Fruit fly (Drosophila melanogaster) whole organism, embryonic: ENCODE results near the gene Vps29.

Source experiments
- Atf-2 ChIP-seq: fragments of 200-800 bp; sonication (Bioruptor generic); optimal IDR thresholded peaks from 2 replicates; lab custom pipeline; 2016; ENCODE audit warnings: missing biosample characterization, missing genetic modification characterization
- Bteb2 ChIP-seq: fragments of 200-800 bp; sonication (Bioruptor generic); optimal IDR thresholded peaks from 2 replicates; lab custom pipeline; 2016; ENCODE audit warnings: missing biosample characterization, missing genetic modification characterization
- C15 ChIP-seq: fragments of 200-800 bp; sonication (Bioruptor generic); IDR thresholded peaks from 3 replicates; pipeline ENCODE4 v1.3.6; 2022; ENCODE audit warnings: missing biosample characterization, missing genetic modification characterization
- CG10209 ChIP-seq: fragments of 200-800 bp; sonication (Bioruptor generic); optimal IDR thresholded peaks from 3 replicates; lab custom pipeline; 2017; ENCODE audit warnings: missing biosample characterization, mild to moderate bottlenecking, missing genetic modification characterization, missing genetic modification reagents
- CG1024 ChIP-seq: fragments of 200-800 bp; sonication (Bioruptor generic); IDR thresholded peaks from 2 replicates; pipeline ENCODE4 v1.3.6; 2022; ENCODE audit warnings: missing biosample characterization, missing genetic modification characterization
- CG10321 ChIP-seq: fragments of 200-800 bp; sonication (Bioruptor generic); IDR thresholded peaks from 2 replicates; pipeline ENCODE4 v1.3.6; 2022; ENCODE audit warnings: missing biosample characterization, missing genetic modification characterization
- CG12155 ChIP-seq: fragments of 200-800 bp; sonication (Bioruptor generic); optimal IDR thresholded peaks from 3 replicates; lab custom pipeline; 2016; ENCODE audit warnings: missing biosample characterization, missing genetic modification characterization
- CG13624 ChIP-seq: fragments of 200-800 bp; sonication (Bioruptor generic); optimal IDR thresholded peaks from 2 replicates; lab custom pipeline; 2016; ENCODE audit warnings: missing biosample characterization, missing genetic modification characterization
- CG14667 ChIP-seq: fragments of 200-800 bp; sonication (Bioruptor generic); IDR thresholded peaks from 2 replicates; pipeline ENCODE4 v1.3.6; 2022; ENCODE audit warnings: missing biosample characterization, missing genetic modification characterization
- CG15514 ChIP-seq: fragments of 200-800 bp; sonication (Bioruptor generic); optimal IDR thresholded peaks from 3 replicates; lab custom pipeline; 2017; ENCODE audit warnings: missing biosample characterization, missing genetic modification characterization, mild to moderate bottlenecking, moderate library complexity, missing genetic modification reagents
- CG16863 ChIP-seq: fragments of 200-800 bp; sonication (Bioruptor generic); optimal IDR thresholded peaks from 3 replicates; lab custom pipeline; 2016; ENCODE audit warnings: missing biosample characterization, missing genetic modification characterization
- CG17612 ChIP-seq: fragments of 200-800 bp; sonication (Bioruptor generic); IDR thresholded peaks from 2 replicates; pipeline ENCODE4 v1.3.6; 2022; ENCODE audit warnings: missing biosample characterization, missing genetic modification characterization
- CG17912 ChIP-seq: fragments of 200-800 bp; sonication (Bioruptor generic); optimal IDR thresholded peaks from 2 replicates; lab custom pipeline; 2018; ENCODE audit warnings: missing biosample characterization, mild to moderate bottlenecking, missing genetic modification characterization
- CG18011 ChIP-seq: fragments of 200-800 bp; sonication (Bioruptor generic); optimal IDR thresholded peaks from 2 replicates; lab custom pipeline; 2017; ENCODE audit warnings: missing biosample characterization, missing genetic modification characterization, mild to moderate bottlenecking, moderate library complexity, missing genotype
- CG18599 ChIP-seq: fragments of 200-800 bp; sonication (Bioruptor generic); optimal IDR thresholded peaks from 3 replicates; lab custom pipeline; 2017; ENCODE audit warnings: missing biosample characterization, missing genetic modification characterization, mild to moderate bottlenecking, moderate library complexity, missing genetic modification reagents
- CG2116 ChIP-seq: fragments of 200-800 bp; sonication (Bioruptor generic); optimal IDR thresholded peaks from 3 replicates; lab custom pipeline; 2018; ENCODE audit warnings: missing biosample characterization, mild to moderate bottlenecking, missing genetic modification characterization
- CG2120 ChIP-seq: fragments of 200-800 bp; sonication (Bioruptor generic); optimal IDR thresholded peaks from 3 replicates; lab custom pipeline; 2016; ENCODE audit warnings: missing biosample characterization, missing genetic modification characterization
- CG2678 ChIP-seq: fragments of 200-800 bp; sonication (Bioruptor generic); optimal IDR thresholded peaks from 3 replicates; lab custom pipeline; 2019; ENCODE audit warnings: missing biosample characterization, mild to moderate bottlenecking, missing genetic modification characterization, moderate library complexity
- CG31224 ChIP-seq: fragments of 200-800 bp; sonication (Bioruptor generic); IDR thresholded peaks from 2 replicates; pipeline ENCODE4 v1.3.6; 2022; ENCODE audit warnings: missing biosample characterization, missing genetic modification characterization
- CG9876 ChIP-seq: fragments of 200-800 bp; sonication (Bioruptor generic); optimal IDR thresholded peaks from 2 replicates; lab custom pipeline; 2016; ENCODE audit warnings: missing biosample characterization, missing genetic modification characterization
- Dip3 ChIP-seq: fragments of 200-800 bp; sonication (Bioruptor generic); optimal IDR thresholded peaks from 3 replicates; lab custom pipeline; 2016; ENCODE audit warnings: missing biosample characterization, missing genetic modification characterization
- Doc2 ChIP-seq: fragments of 200-800 bp; sonication (Bioruptor generic); IDR thresholded peaks from 2 replicates; pipeline ENCODE4 v1.3.6; 2022; ENCODE audit warnings: missing biosample characterization, missing genetic modification characterization
- Doc3 ChIP-seq: fragments of 200-800 bp; sonication (Bioruptor generic); IDR thresholded peaks from 3 replicates; pipeline ENCODE4 v1.3.6; 2022; ENCODE audit warnings: missing biosample characterization, missing genetic modification characterization; ENCODE audit not compliant: partially characterized antibody
- Eip74EF ChIP-seq, 2 experiments: fragments of 200-800 bp in 1 of 2; fragments of >200 bp in 1 of 2; sonication (Bioruptor generic) in 1 of 2; optimal IDR thresholded peaks; 2 replicates each; lab custom pipeline; 2017 to 2019; ENCODE audit warnings: missing biosample characterization in 2 of 2, missing genetic modification characterization in 2 of 2, mild to moderate bottlenecking in 1 of 2, moderate library complexity in 1 of 2
- Fer1 ChIP-seq: fragments of 200-800 bp; sonication (Bioruptor generic); optimal IDR thresholded peaks from 2 replicates; lab custom pipeline; 2017; ENCODE audit warnings: missing biosample characterization, mild to moderate bottlenecking, missing genetic modification characterization
- HLH3B ChIP-seq: fragments of 200-800 bp; sonication (Bioruptor generic); IDR thresholded peaks from 2 replicates; pipeline ENCODE4 v1.3.6; 2022; ENCODE audit warnings: missing biosample characterization, missing genetic modification characterization
- HLH4C ChIP-seq: fragments of 200-800 bp; sonication (Bioruptor generic); IDR thresholded peaks from 3 replicates; pipeline ENCODE4 v1.3.6; 2022; ENCODE audit warnings: missing biosample characterization, missing genetic modification characterization; ENCODE audit not compliant: partially characterized antibody
- HLH54F ChIP-seq: fragments of 200-800 bp; sonication (Bioruptor generic); optimal IDR thresholded peaks from 3 replicates; lab custom pipeline; 2016; ENCODE audit warnings: missing biosample characterization, missing genetic modification characterization
- Lhr ChIP-seq: fragments of 200-800 bp; sonication (Bioruptor generic); optimal IDR thresholded peaks from 3 replicates; lab custom pipeline; 2017; ENCODE audit warnings: mild to moderate bottlenecking, missing biosample characterization, missing genetic modification reagents, missing genetic modification characterization
- Lpt ChIP-seq: fragments of >200 bp; optimal IDR thresholded peaks from 2 replicates; lab custom pipeline; 2018; ENCODE audit warnings: missing biosample characterization, missing genetic modification characterization
- Mad ChIP-seq: fragments of 200-800 bp; sonication (Bioruptor generic); optimal IDR thresholded peaks from 2 replicates; lab custom pipeline; 2016; ENCODE audit warnings: missing biosample characterization, missing genetic modification characterization
- Ptx1 ChIP-seq: fragments of 200-800 bp; sonication (Bioruptor generic); IDR thresholded peaks from 2 replicates; pipeline ENCODE4 v1.3.6; 2022; ENCODE audit warnings: missing biosample characterization, missing genetic modification characterization
- Ravus ChIP-seq: fragments of 200-800 bp; sonication (Bioruptor generic); IDR thresholded peaks from 2 replicates; pipeline ENCODE4 v1.3.6; 2022; ENCODE audit warnings: missing biosample characterization, missing genetic modification characterization
- Vsx1 ChIP-seq: fragments of 200-800 bp; sonication (Bioruptor generic); optimal IDR thresholded peaks from 2 replicates; lab custom pipeline; 2017; ENCODE audit warnings: missing biosample characterization, mild to moderate bottlenecking, missing genetic modification characterization, missing genetic modification reagents
- YL-1 ChIP-seq: fragments of 200-800 bp; sonication (Bioruptor generic); optimal IDR thresholded peaks from 3 replicates; lab custom pipeline; 2017; ENCODE audit warnings: missing biosample characterization, mild to moderate bottlenecking, missing genetic modification characterization
- az2 ChIP-seq: fragments of 200-800 bp; sonication (Bioruptor generic); optimal IDR thresholded peaks from 3 replicates; lab custom pipeline; 2016; ENCODE audit warnings: missing biosample characterization, missing genetic modification characterization
- cg ChIP-seq: fragments of 200-800 bp; sonication (Bioruptor generic); optimal IDR thresholded peaks from 3 replicates; lab custom pipeline; 2019; ENCODE audit warnings: missing biosample characterization, mild to moderate bottlenecking, missing genetic modification characterization, moderate library complexity
- dati ChIP-seq: fragments of 200-800 bp; sonication (Bioruptor generic); IDR thresholded peaks from 2 replicates; pipeline ENCODE4 v1.3.6; 2022; ENCODE audit warnings: missing biosample characterization, missing genetic modification characterization
- exex ChIP-seq: fragments of 200-800 bp; sonication (Bioruptor generic); optimal IDR thresholded peaks from 4 replicates; lab custom pipeline; 2018; ENCODE audit warnings: missing biosample characterization, mild to moderate bottlenecking, missing genetic modification characterization, moderate library complexity
- fd3F ChIP-seq: fragments of 200-800 bp; sonication (Bioruptor generic); optimal IDR thresholded peaks from 2 replicates; lab custom pipeline; 2018; ENCODE audit warnings: missing biosample characterization, mild to moderate bottlenecking, missing genetic modification characterization, moderate library complexity
- ftz-f1 ChIP-seq: fragments of 200-800 bp; sonication (Bioruptor generic); optimal IDR thresholded peaks from 2 replicates; lab custom pipeline; 2016; ENCODE audit warnings: missing biosample characterization, missing genetic modification characterization
- gem ChIP-seq: fragments of 200-800 bp; sonication (Bioruptor generic); optimal IDR thresholded peaks from 2 replicates; lab custom pipeline; 2019; ENCODE audit warnings: missing biosample characterization, mild to moderate bottlenecking, missing genetic modification characterization, moderate library complexity
- grn ChIP-seq: fragments of 200-800 bp; sonication (Bioruptor generic); optimal IDR thresholded peaks from 3 replicates; lab custom pipeline; 2017; ENCODE audit warnings: missing biosample characterization, missing genetic modification characterization
- lov ChIP-seq, 2 experiments: fragments of 200-800 bp in 1 of 2; fragments of >200 bp in 1 of 2; sonication (Bioruptor generic) in 1 of 2; IDR thresholded peaks in 1 of 2; optimal IDR thresholded peaks in 1 of 2; 2 replicates in 1 of 2; 3 replicates in 1 of 2; pipeline versions ENCODE4 v1.3.6 to Lab custom; 2017 to 2022; ENCODE audit warnings: missing biosample characterization in 1 of 2, missing genetic modification characterization in 1 of 2
- oc ChIP-seq: fragments of 200-800 bp; sonication (Bioruptor generic); optimal IDR thresholded peaks from 2 replicates; lab custom pipeline; 2018; ENCODE audit warnings: missing biosample characterization, mild to moderate bottlenecking, missing genetic modification characterization, moderate library complexity
- row ChIP-seq: fragments of 200-800 bp; sonication (Bioruptor generic); IDR thresholded peaks from 3 replicates; pipeline ENCODE4 v1.3.6; 2022; ENCODE audit warnings: missing biosample characterization, missing genetic modification characterization
- run ChIP-seq: fragments of 200-800 bp; sonication (Bioruptor generic); optimal IDR thresholded peaks from 3 replicates; lab custom pipeline; 2018; ENCODE audit warnings: missing biosample characterization, mild to moderate bottlenecking, missing genetic modification characterization
- seq ChIP-seq: fragments of 200-800 bp; sonication (Bioruptor generic); IDR thresholded peaks from 2 replicates; pipeline ENCODE4 v1.3.6; 2022; ENCODE audit warnings: missing biosample characterization, missing genetic modification characterization
- stwl ChIP-seq: fragments of 200-800 bp; sonication (Bioruptor generic); optimal IDR thresholded peaks from 3 replicates; lab custom pipeline; 2018; ENCODE audit warnings: missing biosample characterization, mild to moderate bottlenecking, missing genetic modification characterization, moderate library complexity
- sug ChIP-seq: fragments of 200-800 bp; optimal IDR thresholded peaks from 2 replicates; lab custom pipeline; 2019; ENCODE audit warnings: missing biosample characterization, mild to moderate bottlenecking, missing genetic modification characterization, moderate library complexity
- zfh2 ChIP-seq: fragments of 200-800 bp; sonication (Bioruptor generic); optimal IDR thresholded peaks from 2 replicates; lab custom pipeline; 2016; ENCODE audit warnings: missing biosample characterization, missing genetic modification characterization

The Vps29 gene

DNA sequence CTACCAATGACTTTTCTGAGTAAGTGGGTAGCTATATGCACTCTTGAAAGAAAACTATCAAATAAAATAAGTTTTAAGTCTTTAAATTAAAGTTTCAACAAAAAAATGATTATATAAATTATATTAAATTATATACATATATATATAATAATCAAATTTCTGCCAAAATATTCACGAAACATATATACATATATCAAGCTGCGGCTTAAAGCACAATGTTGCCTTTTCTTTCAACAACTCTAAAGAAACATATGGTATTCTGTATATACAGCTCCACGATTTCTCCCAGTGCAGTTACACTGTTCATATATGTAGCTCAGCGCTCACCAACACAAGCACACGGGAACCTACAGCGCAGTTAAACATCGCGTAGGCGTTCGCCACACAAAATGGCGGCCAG is 15.1 kb upstream of the Vps29 start (continued):
- TF ChIP-seq ftz-f1 (GFP tag; lab: Kevin White, UChicago) (no peak), CG1024 (GFP tag; lab: Robert Waterston, UW) (no peak), CG17912 (GFP tag; lab: Kevin White, UChicago) (no peak), az2 (GFP tag; lab: Kevin White, UChicago) (peak; percentile 8), CG12155 (GFP tag; lab: Kevin White, UChicago) (no peak), Bteb2 (GFP tag; lab: Kevin White, UChicago) (no peak), CG2116 (no peak), Lpt (no peak), oc (tag; lab: Kevin White, UChicago) (no peak), C15 (GFP tag; lab: Robert Waterston, UW) (no peak), CG13624 (GFP tag; lab: Kevin White, UChicago) (no peak), row (GFP tag; lab: Robert Waterston, UW) (0 out of 3 replicates have a peak, but pooled peaks have one; percentile 33), lov (optimal IDR thresholded peaks at IDR 0.05; lab: Kevin White, UChicago) (no peak), lov (GFP tag; IDR thresholded peaks at IDR 0.05; lab: Robert Waterston, UW) (no peak), stwl (tag; lab: Kevin White, UChicago) (no peak), CG16863 (GFP tag; lab: Kevin White, UChicago) (no peak), CG17612 (GFP tag; lab: Robert Waterston, UW) (no peak), dati (GFP tag; lab: Robert Waterston, UW) (no peak), CG31224 (GFP tag; lab: Robert Waterston, UW) (no peak), CG18599 (peak; percentile 71), Ptx1 (GFP tag; lab: Robert Waterston, UW) (no peak), Lhr (GFP tag; lab: Kevin White, UChicago) (no peak), CG10321 (GFP tag; lab: Robert Waterston, UW) (no peak), sug (tag; lab: Kevin White, UChicago) (no peak), Mad (no peak), gem (tag; lab: Kevin White, UChicago) (peak; percentile 65), Eip74EF (GFP tag; optimal IDR thresholded peaks at IDR 0.05; lab: Kevin White, UChicago) (no peak), run (no peak), Fer1 (GFP tag; lab: Kevin White, UChicago) (peak; percentile 50), Doc2 (GFP tag; lab: Robert Waterston, UW) (no peak), zfh2 (no peak), Atf-2 (GFP tag; lab: Kevin White, UChicago) (no peak), Doc3 (no peak), CG2678 (peak; percentile 60), CG15514 (no peak), CG9876 (GFP tag; lab: Kevin White, UChicago) (no peak), CG2120 (GFP tag; lab: Kevin White, UChicago) (peak; percentile 42), grn (no peak), seq (GFP tag; lab: Robert Waterston, UW) (no peak), CG18011 (GFP tag; lab: Kevin White, UChicago) (no peak), Vsx1 (no peak), Ravus (GFP tag; lab: Robert Waterston, UW) (no peak), CG14667 (no peak), exex (no peak), HLH3B (GFP tag; lab: Robert Waterston, UW) (no peak), HLH4C (no peak), fd3F (GFP tag; lab: Kevin White, UChicago) (no peak), CG10209 (peak; percentile 31), YL-1 (no peak), HLH54F (no peak), Dip3 (GFP tag; lab: Kevin White, UChicago) (no peak), cg (GFP tag; lab: Kevin White, UChicago) (no peak)
